Fruit fly (Drosophila melanogaster) whole organism, embryonic: ENCODE data around the gene rols.
A peak's percentile ranks its signal among the peaks of the same experiment; 100 is the strongest.

Source experiments
- Ada2b ChIP-seq: fragments of 200-800 bp; sonication (Bioruptor generic); IDR thresholded peaks from 2 replicates; pipeline ENCODE4 v1.3.6; 2022; ENCODE audit warnings: missing biosample characterization, missing genetic modification characterization
- CG12219 ChIP-seq: fragments of 200-800 bp; sonication (Bioruptor generic); optimal IDR thresholded peaks from 3 replicates; lab custom pipeline; 2018; ENCODE audit warnings: missing biosample characterization, mild to moderate bottlenecking, missing genetic modification characterization
- CG12942 ChIP-seq: fragments of 200-800 bp; sonication (Bioruptor generic); optimal IDR thresholded peaks from 3 replicates; lab custom pipeline; 2016; ENCODE audit warnings: missing biosample characterization, missing genetic modification characterization
- CG14441 ChIP-seq: fragments of 200-800 bp; sonication (Bioruptor generic); IDR thresholded peaks from 2 replicates; pipeline ENCODE4 v1.3.6; 2022; ENCODE audit warnings: missing biosample characterization, missing genetic modification characterization
- CG1602 ChIP-seq: fragments of 200-800 bp; sonication (Bioruptor generic); optimal IDR thresholded peaks from 3 replicates; lab custom pipeline; 2016; ENCODE audit warnings: missing biosample characterization, missing genetic modification characterization
- CG2116 ChIP-seq: fragments of 200-800 bp; sonication (Bioruptor generic); optimal IDR thresholded peaks from 3 replicates; lab custom pipeline; 2018; ENCODE audit warnings: missing biosample characterization, mild to moderate bottlenecking, missing genetic modification characterization
- CG32767 ChIP-seq: fragments of 200-800 bp; sonication (Bioruptor generic); IDR thresholded peaks from 2 replicates; pipeline ENCODE4 v1.3.6; 2022; ENCODE audit warnings: missing biosample characterization, missing genetic modification characterization
- CG33213 ChIP-seq: fragments of 200-800 bp; sonication (Bioruptor generic); optimal IDR thresholded peaks from 3 replicates; lab custom pipeline; 2016; ENCODE audit warnings: missing biosample characterization, missing genetic modification characterization
- CG42726 ChIP-seq: fragments of 200-800 bp; sonication (Bioruptor generic); IDR thresholded peaks from 2 replicates; pipeline ENCODE4 v1.3.6; 2022; ENCODE audit warnings: missing biosample characterization, missing genetic modification characterization; ENCODE audit not compliant: partially characterized antibody
- CG8359 ChIP-seq: fragments of 200-800 bp; sonication (Bioruptor generic); optimal IDR thresholded peaks from 2 replicates; lab custom pipeline; 2017; ENCODE audit warnings: missing biosample characterization, mild to moderate bottlenecking, missing genetic modification characterization, borderline replicate concordance
- CG8924 ChIP-seq: fragments of 200-800 bp; optimal IDR thresholded peaks from 3 replicates; lab custom pipeline; 2019; ENCODE audit warnings: missing biosample characterization, mild to moderate bottlenecking, missing genetic modification characterization, moderate library complexity
- CG8944 ChIP-seq: fragments of 200-800 bp; sonication (Bioruptor generic); optimal IDR thresholded peaks from 3 replicates; lab custom pipeline; 2016; ENCODE audit warnings: missing biosample characterization, missing genetic modification characterization
- CrebB ChIP-seq: fragments of 200-800 bp; sonication (Bioruptor generic); optimal IDR thresholded peaks from 3 replicates; lab custom pipeline; 2018; ENCODE audit warnings: missing biosample characterization, mild to moderate bottlenecking, missing genetic modification characterization
- E2f1 ChIP-seq: fragments of 200-800 bp; sonication (Bioruptor generic); IDR thresholded peaks from 2 replicates; pipeline ENCODE4 v1.3.6; 2022; ENCODE audit warnings: missing biosample characterization, missing genetic modification characterization
- HLH54F ChIP-seq: fragments of 200-800 bp; sonication (Bioruptor generic); optimal IDR thresholded peaks from 3 replicates; lab custom pipeline; 2016; ENCODE audit warnings: missing biosample characterization, missing genetic modification characterization
- Hmr ChIP-seq: fragments of 200-800 bp; sonication (Bioruptor generic); optimal IDR thresholded peaks from 3 replicates; lab custom pipeline; 2017; ENCODE audit warnings: mild to moderate bottlenecking, missing biosample characterization, missing genetic modification reagents, missing genetic modification characterization
- Hr3 ChIP-seq: fragments of 200-800 bp; sonication (Bioruptor generic); optimal IDR thresholded peaks from 3 replicates; lab custom pipeline; 2016; ENCODE audit warnings: missing biosample characterization, missing genetic modification characterization
- Lim3 ChIP-seq: fragments of 200-800 bp; sonication (Bioruptor generic); IDR thresholded peaks from 2 replicates; pipeline ENCODE4 v1.3.6; 2022; ENCODE audit warnings: missing biosample characterization, missing genetic modification characterization
- Mes4 ChIP-seq: fragments of 200-800 bp; sonication (Bioruptor generic); optimal IDR thresholded peaks from 2 replicates; lab custom pipeline; 2016; ENCODE audit warnings: missing biosample characterization, missing genetic modification characterization
- NC2β ChIP-seq: fragments of 200-800 bp; sonication (Bioruptor generic); optimal IDR thresholded peaks from 2 replicates; lab custom pipeline; 2016; ENCODE audit warnings: missing biosample characterization, missing genetic modification characterization
- Scr ChIP-seq: fragments of 200-800 bp; sonication (Bioruptor generic); IDR thresholded peaks from 2 replicates; pipeline ENCODE4 v1.3.6; 2022; ENCODE audit warnings: missing biosample characterization, missing genetic modification characterization; ENCODE audit not compliant: partially characterized antibody
- Usf ChIP-seq: fragments of 200-800 bp; sonication (Bioruptor generic); optimal IDR thresholded peaks from 2 replicates; lab custom pipeline; 2017; ENCODE audit warnings: missing genotype, missing biosample characterization, missing genetic modification characterization
- Xbp1 ChIP-seq: fragments of 200-800 bp; sonication (Bioruptor generic); optimal IDR thresholded peaks from 3 replicates; lab custom pipeline; 2016; ENCODE audit warnings: missing biosample characterization, mild to moderate bottlenecking, missing genetic modification characterization
- abd-A ChIP-seq: fragments of 200-800 bp; sonication (Bioruptor generic); optimal IDR thresholded peaks from 3 replicates; lab custom pipeline; 2019; ENCODE audit warnings: missing biosample characterization, mild to moderate bottlenecking, missing genetic modification characterization, moderate library complexity
- al ChIP-seq: fragments of 200-800 bp; sonication (Bioruptor generic); IDR thresholded peaks from 2 replicates; pipeline ENCODE4 v1.3.6; 2022; ENCODE audit warnings: missing biosample characterization, missing genetic modification characterization
- az2 ChIP-seq: fragments of 200-800 bp; sonication (Bioruptor generic); optimal IDR thresholded peaks from 3 replicates; lab custom pipeline; 2016; ENCODE audit warnings: missing biosample characterization, missing genetic modification characterization
- croc ChIP-seq: fragments of 200-800 bp; sonication (Bioruptor generic); conservative IDR thresholded peaks from 3 replicates; pipeline ENCODE4 v1.3.6; 2022; ENCODE audit warnings: missing biosample characterization, missing genetic modification characterization
- dimm ChIP-seq: fragments of 200-800 bp; sonication (Bioruptor generic); IDR thresholded peaks from 2 replicates; pipeline ENCODE4 v1.3.6; 2022; ENCODE audit warnings: missing biosample characterization, missing genetic modification characterization
- dmrt99B ChIP-seq: fragments of 200-800 bp; sonication (Bioruptor generic); optimal IDR thresholded peaks from 2 replicates; lab custom pipeline; 2018; ENCODE audit warnings: missing biosample characterization, mild to moderate bottlenecking, missing genetic modification characterization, moderate library complexity
- eyg ChIP-seq: fragments of 200-800 bp; sonication (Bioruptor generic); optimal IDR thresholded peaks from 3 replicates; lab custom pipeline; 2016; ENCODE audit warnings: missing biosample characterization, missing genetic modification characterization
- fd96Cb ChIP-seq: fragments of 200-800 bp; sonication (Bioruptor generic); optimal IDR thresholded peaks from 2 replicates; lab custom pipeline; 2018; ENCODE audit warnings: missing biosample characterization, mild to moderate bottlenecking, missing genetic modification characterization, moderate library complexity
- grau ChIP-seq: fragments of 200-800 bp; optimal IDR thresholded peaks from 3 replicates; lab custom pipeline; 2019; ENCODE audit warnings: missing biosample characterization, mild to moderate bottlenecking, missing genetic modification characterization, moderate library complexity
- grn ChIP-seq: fragments of 200-800 bp; sonication (Bioruptor generic); optimal IDR thresholded peaks from 3 replicates; lab custom pipeline; 2017; ENCODE audit warnings: missing biosample characterization, missing genetic modification characterization
- hkb ChIP-seq, 2 experiments: fragments of 200-800 bp in 1 of 2; fragments of >200 bp in 1 of 2; sonication (Bioruptor generic) in 1 of 2; IDR thresholded peaks in 1 of 2; optimal IDR thresholded peaks in 1 of 2; 2 replicates each; pipeline versions ENCODE4 v1.3.6 to Lab custom; 2017 to 2022; ENCODE audit warnings: missing biosample characterization in 1 of 2, missing genetic modification characterization in 1 of 2
- jumu ChIP-seq: fragments of 200-800 bp; sonication (Bioruptor generic); optimal IDR thresholded peaks from 3 replicates; lab custom pipeline; 2016; ENCODE audit warnings: missing biosample characterization, missing genetic modification characterization
- knrl ChIP-seq: fragments of 200-800 bp; sonication (Bioruptor generic); IDR thresholded peaks from 3 replicates; pipeline ENCODE4 v1.3.6; 2022; ENCODE audit warnings: missing biosample characterization, missing genetic modification characterization; ENCODE audit not compliant: partially characterized antibody
- mirr ChIP-seq: fragments of 200-800 bp; sonication (Bioruptor generic); optimal IDR thresholded peaks from 3 replicates; lab custom pipeline; 2018; ENCODE audit warnings: missing biosample characterization, mild to moderate bottlenecking, missing genetic modification characterization
- p53 ChIP-seq: fragments of 200-800 bp; sonication (Bioruptor generic); optimal IDR thresholded peaks from 2 replicates; lab custom pipeline; 2016; ENCODE audit warnings: missing biosample characterization, missing genetic modification characterization
- phol ChIP-seq: fragments of 200-800 bp; sonication (Bioruptor generic); optimal IDR thresholded peaks from 3 replicates; lab custom pipeline; 2018; ENCODE audit warnings: missing biosample characterization, mild to moderate bottlenecking, missing genetic modification characterization, moderate library complexity
- pros ChIP-seq: fragments of 200-800 bp; sonication (Bioruptor generic); optimal IDR thresholded peaks from 3 replicates; lab custom pipeline; 2019; ENCODE audit warnings: missing biosample characterization, mild to moderate bottlenecking, missing genetic modification characterization, moderate library complexity
- rib ChIP-seq: fragments of 200-800 bp; sonication (Bioruptor generic); IDR thresholded peaks from 2 replicates; pipeline ENCODE4 v1.3.6; 2022; ENCODE audit warnings: missing biosample characterization, missing genetic modification characterization
- run ChIP-seq: fragments of 200-800 bp; sonication (Bioruptor generic); optimal IDR thresholded peaks from 3 replicates; lab custom pipeline; 2018; ENCODE audit warnings: missing biosample characterization, mild to moderate bottlenecking, missing genetic modification characterization
- sim ChIP-seq: fragments of 200-800 bp; sonication (Bioruptor generic); IDR thresholded peaks from 2 replicates; pipeline ENCODE4 v1.3.6; 2022; ENCODE audit warnings: missing biosample characterization, missing genetic modification characterization
- slp2 ChIP-seq: fragments of 200-800 bp; sonication (Bioruptor generic); optimal IDR thresholded peaks from 2 replicates; lab custom pipeline; 2016; ENCODE audit warnings: missing biosample characterization, missing genetic modification characterization
- sqz ChIP-seq: fragments of 200-800 bp; sonication (Bioruptor generic); optimal IDR thresholded peaks from 3 replicates; lab custom pipeline; 2018; ENCODE audit warnings: missing biosample characterization, mild to moderate bottlenecking, missing genetic modification characterization
- tap ChIP-seq: fragments of 200-800 bp; optimal IDR thresholded peaks from 3 replicates; lab custom pipeline; 2019; ENCODE audit warnings: missing biosample characterization, mild to moderate bottlenecking, missing genetic modification characterization, moderate library complexity
- trem ChIP-seq: fragments of 200-800 bp; optimal IDR thresholded peaks from 3 replicates; lab custom pipeline; 2019; ENCODE audit warnings: missing biosample characterization, mild to moderate bottlenecking, missing genetic modification characterization, moderate library complexity
- unc-4 ChIP-seq: fragments of 200-800 bp; sonication (Bioruptor generic); IDR thresholded peaks from 2 replicates; pipeline ENCODE4 v1.3.6; 2022; ENCODE audit warnings: missing biosample characterization, missing genetic modification characterization; ENCODE audit not compliant: partially characterized antibody

Gene rols

dm6 chr3L:12111081-12111958, 46.7 kb upstream of the rols start (continued):
- TF ChIP-seq run (tag; lab: Kevin White, UChicago) (peak; percentile 78), croc (peak; percentile 76), Xbp1 (peak; percentile 76), trem (tag; lab: Kevin White, UChicago) (peak; percentile 91), unc-4 (GFP tag; lab: Robert Waterston, UW) (no peak), CG2116 (GFP tag; lab: Kevin White, UChicago) (peak; percentile 30), hkb (optimal IDR thresholded peaks at IDR 0.05; lab: Kevin White, UChicago) (no peak), hkb (GFP tag; IDR thresholded peaks at IDR 0.05; lab: Robert Waterston, UW) (0 out of 2 replicates have a peak, but pooled peaks have one; percentile 34), CG42726 (GFP tag; lab: Robert Waterston, UW) (no peak), CG8924 (tag; lab: Kevin White, UChicago) (peak; percentile 96), Usf (GFP tag; lab: Kevin White, UChicago) (peak; percentile 50), knrl (GFP tag; lab: Robert Waterston, UW) (no peak), NC2β (no peak), p53 (GFP tag; lab: Kevin White, UChicago) (no peak), jumu (GFP tag; lab: Kevin White, UChicago) (peak; percentile 0), al (GFP tag; lab: Robert Waterston, UW) (peak; percentile 52), CG33213 (GFP tag; lab: Kevin White, UChicago) (no peak), HLH54F (GFP tag; lab: Kevin White, UChicago) (no peak), Ada2b (no peak; the same call in 1 of the 2 replicates), Lim3 (GFP tag; lab: Robert Waterston, UW) (no peak), CG8944 (GFP tag; lab: Kevin White, UChicago) (peak; percentile 11), fd96Cb (peak; percentile 86), grn (peak; percentile 64), Hmr (GFP tag; lab: Kevin White, UChicago) (no peak), tap (tag; lab: Kevin White, UChicago) (peak; percentile 78), grau (peak; percentile 92), CG12219 (GFP tag; lab: Kevin White, UChicago) (no peak), pros (no peak), dmrt99B (tag; lab: Kevin White, UChicago) (peak; percentile 89), CG14441 (GFP tag; lab: Robert Waterston, UW) (peak; percentile 34; the same call in 1 of the 2 replicates), E2f1 (GFP tag; lab: Robert Waterston, UW) (peak; percentile 82), CG32767 (peak; percentile 82), mirr (GFP tag; lab: Kevin White, UChicago) (no peak), dimm (GFP tag; lab: Robert Waterston, UW) (no peak), Hr3 (GFP tag; lab: Kevin White, UChicago) (peak; percentile 81), az2 (peak; percentile 64), CrebB (tag; lab: Kevin White, UChicago) (peak; percentile 45), sim (GFP tag; lab: Robert Waterston, UW) (peak; percentile 51; the same call in 1 of the 2 replicates), CG1602 (GFP tag; lab: Kevin White, UChicago) (peak; percentile 79), Scr (no peak), rib (GFP tag; lab: Robert Waterston, UW) (no peak), eyg (GFP tag; lab: Kevin White, UChicago) (no peak), abd-A (no peak), phol (tag; lab: Kevin White, UChicago) (peak; percentile 92), sqz (GFP tag; lab: Kevin White, UChicago) (peak; percentile 59), CG12942 (GFP tag; lab: Kevin White, UChicago) (peak; percentile 50), slp2 (GFP tag; lab: Kevin White, UChicago) (peak; percentile 35), Mes4 (GFP tag; lab: Kevin White, UChicago) (no peak), CG8359 (GFP tag; lab: Kevin White, UChicago) (peak; percentile 66)
